Worm (Caenorhabditis elegans) whole organism, young adult: ENCODE results near the gene F07H5.7.
A peak's percentile ranks its signal among the peaks of the same experiment; 100 is the strongest.

ENCODE experiments used
- B0035.1 ChIP-seq: sonication (generic microtip); optimal IDR thresholded peaks from 2 replicates; lab custom pipeline; 2016; ENCODE audit warnings: missing genetic modification characterization, mild to moderate bottlenecking, missing compliant biosample characterization, missing genotype, missing genetic modification reagents
- C17E4.6 ChIP-seq: fragments of 200-800 bp; sonication (Bioruptor generic); IDR thresholded peaks from 2 replicates; pipeline ENCODE4 v1.3.6; 2022; ENCODE audit warnings: missing genetic modification reagents, missing genetic modification characterization, missing compliant biosample characterization
- F10E7.11 ChIP-seq: sonication (generic microtip); optimal IDR thresholded peaks from 2 replicates; lab custom pipeline; 2017; ENCODE audit warnings: mild to moderate bottlenecking, missing genetic modification characterization, moderate library complexity, missing compliant biosample characterization
- F57A8.1 ChIP-seq: fragments of 200-800 bp; sonication (Bioruptor generic); optimal IDR thresholded peaks from 2 replicates; lab custom pipeline; 2018; ENCODE audit warnings: mild to moderate bottlenecking, missing genetic modification characterization, moderate library complexity, missing compliant biosample characterization
- K11D2.4 ChIP-seq: fragments of 200-800 bp; sonication (Bioruptor generic); IDR thresholded peaks from 2 replicates; pipeline ENCODE4 v1.3.6; 2022; ENCODE audit warnings: missing genetic modification reagents, missing genetic modification characterization, missing compliant biosample characterization
- T07F8.4 ChIP-seq: sonication (generic microtip); optimal IDR thresholded peaks from 2 replicates; lab custom pipeline; 2016; ENCODE audit warnings: mild to moderate bottlenecking, missing genetic modification characterization, moderate library complexity, missing compliant biosample characterization
- aptf-2 ChIP-seq: fragments of 200-800 bp; sonication (Bioruptor generic); conservative IDR thresholded peaks from 2 replicates; pipeline ENCODE4 v1.3.6; 2022; ENCODE audit warnings: missing genetic modification reagents, missing genetic modification characterization, missing compliant biosample characterization
- ceh-100 ChIP-seq: fragments of 200-800 bp; sonication (Bioruptor generic); IDR thresholded peaks from 2 replicates; pipeline ENCODE4 v1.3.6; 2022; ENCODE audit warnings: missing genetic modification reagents, missing genetic modification characterization, missing compliant biosample characterization
- ceh-91 ChIP-seq: fragments of 200-800 bp; sonication (Bioruptor generic); IDR thresholded peaks from 2 replicates; pipeline ENCODE4 v1.3.6; 2022; ENCODE audit warnings: missing genetic modification reagents, missing genetic modification characterization, missing compliant biosample characterization
- dpl-1 ChIP-seq: fragments of 150-350 bp; optimal IDR thresholded peaks from 2 replicates; lab custom pipeline; 2014; ENCODE audit warnings: missing biosample characterization, missing genetic modification reagents, missing genetic modification characterization
- efl-1 ChIP-seq: fragments of 150-350 bp; optimal IDR thresholded peaks from 2 replicates; lab custom pipeline; 2014; ENCODE audit warnings: missing biosample characterization, missing genetic modification reagents, missing genetic modification characterization
- hlh-12 ChIP-seq: sonication (generic microtip); optimal IDR thresholded peaks from 2 replicates; lab custom pipeline; 2016; ENCODE audit warnings: missing genetic modification characterization, missing compliant biosample characterization
- hmg-1.2 ChIP-seq: fragments of 200-800 bp; sonication (Bioruptor generic); IDR thresholded peaks from 2 replicates; pipeline ENCODE4 v1.3.6; 2022; ENCODE audit warnings: missing genetic modification reagents, missing genetic modification characterization, missing compliant biosample characterization
- hrde-1 ChIP-seq: sonication (generic microtip); optimal IDR thresholded peaks from 2 replicates; lab custom pipeline; 2016; ENCODE audit warnings: missing genetic modification characterization, mild to moderate bottlenecking, missing compliant biosample characterization, moderate library complexity, missing genotype, missing genetic modification reagents, borderline replicate concordance
- let-607 ChIP-seq, 2 experiments: fragments of 200-800 bp in 1 of 2; sonication (Bioruptor generic) in 1 of 2; sonication (generic microtip) in 1 of 2; optimal IDR thresholded peaks; 2 replicates each; lab custom pipeline; 2016 to 2018; ENCODE audit warnings: mild to moderate bottlenecking in 2 of 2, missing compliant biosample characterization in 2 of 2, missing genetic modification characterization in 2 of 2, moderate library complexity in 2 of 2, missing genotype in 1 of 2
- lin-40 ChIP-seq: sonication (generic microtip); optimal IDR thresholded peaks from 2 replicates; lab custom pipeline; 2016; ENCODE audit warnings: missing genetic modification characterization, mild to moderate bottlenecking, missing compliant biosample characterization, missing genotype, missing genetic modification reagents
- madf-6 ChIP-seq: fragments of 200-800 bp; sonication (Bioruptor generic); IDR thresholded peaks from 2 replicates; pipeline ENCODE4 v1.3.6; 2022; ENCODE audit warnings: missing genetic modification reagents, missing genetic modification characterization, missing compliant biosample characterization
- mel-28 ChIP-seq: sonication (generic microtip); optimal IDR thresholded peaks from 2 replicates; lab custom pipeline; 2016; ENCODE audit warnings: borderline replicate concordance, mild to moderate bottlenecking, missing genetic modification characterization, missing compliant biosample characterization
- mxl-1 ChIP-seq: sonication (generic microtip); optimal IDR thresholded peaks from 2 replicates; lab custom pipeline; 2016; ENCODE audit warnings: missing genetic modification characterization, missing compliant biosample characterization
- nfya-2 ChIP-seq: fragments of 200-800 bp; sonication (Bioruptor generic); IDR thresholded peaks from 2 replicates; pipeline ENCODE4 v1.3.6; 2022; ENCODE audit warnings: missing genetic modification reagents, missing genetic modification characterization, missing compliant biosample characterization
- nhr-80 ChIP-seq: sonication (generic microtip); optimal IDR thresholded peaks from 2 replicates; lab custom pipeline; 2016; ENCODE audit warnings: missing genetic modification characterization, missing compliant biosample characterization
- rec-8 ChIP-seq, 2 experiments: sonication (generic microtip); optimal IDR thresholded peaks; 2 replicates each; lab custom pipeline; 2016; ENCODE audit warnings: mild to moderate bottlenecking in 2 of 2, missing genetic modification characterization in 2 of 2, missing genetic modification reagents in 2 of 2, missing genotype in 2 of 2, missing biosample characterization in 1 of 2, missing compliant biosample characterization in 1 of 2, moderate library complexity in 1 of 2
- sea-2 ChIP-seq: fragments of 200-800 bp; sonication (Bioruptor generic); IDR thresholded peaks from 2 replicates; pipeline ENCODE4 v1.3.6; 2022; ENCODE audit warnings: missing genetic modification characterization, missing compliant biosample characterization
- snpc-1.3 ChIP-seq: sonication (generic microtip); optimal IDR thresholded peaks from 2 replicates; lab custom pipeline; 2017; ENCODE audit warnings: missing genetic modification characterization, mild to moderate bottlenecking, missing compliant biosample characterization, antibody characterized with exemption, moderate library complexity, missing genotype, missing genetic modification reagents; ENCODE audit not compliant: insufficient read depth
- snpc-3.4 ChIP-seq: sonication (generic microtip); optimal IDR thresholded peaks from 2 replicates; lab custom pipeline; 2017; ENCODE audit warnings: missing genetic modification characterization, mild to moderate bottlenecking, missing compliant biosample characterization, antibody characterized with exemption, moderate library complexity, missing genotype, missing genetic modification reagents
- snpc-4 ChIP-seq, 5 experiments: fragments of 150-350 bp in 1 of 5; sonication (generic microtip) in 4 of 5; optimal IDR thresholded peaks; 2 replicates each; lab custom pipeline; 2014 to 2018; ENCODE audit warnings: missing genetic modification characterization in 5 of 5, missing biosample characterization in 3 of 5, antibody characterized with exemption in 2 of 5, mild to moderate bottlenecking in 2 of 5, missing compliant biosample characterization in 2 of 5, missing genotype in 2 of 5, moderate library complexity in 2 of 5, missing genetic modification reagents in 1 of 5
- somi-1 ChIP-seq: fragments of 200-800 bp; sonication (Bioruptor generic); optimal IDR thresholded peaks from 2 replicates; lab custom pipeline; 2018; ENCODE audit warnings: mild to moderate bottlenecking, missing genetic modification characterization, missing compliant biosample characterization
- zfh-2 ChIP-seq: fragments of 200-800 bp; sonication (Bioruptor generic); conservative IDR thresholded peaks from 2 replicates; pipeline ENCODE4 v1.3.6; 2022; ENCODE audit warnings: missing genetic modification reagents, missing genetic modification characterization, missing compliant biosample characterization
- ztf-6 ChIP-seq: fragments of 200-800 bp; sonication (Bioruptor generic); IDR thresholded peaks from 2 replicates; pipeline ENCODE4 v1.3.6; 2022; ENCODE audit warnings: missing genetic modification reagents, missing genetic modification characterization, missing compliant biosample characterization

F07H5.7 gene

ce11 chrII:8832941-8833340 is 39.0 kb upstream of the F07H5.7 start (continued):
- TF ChIP-seq zfh-2 (GFP tag; lab: Robert Waterston, UW): no peak
- TF ChIP-seq, all 124 proteins: peak for 0

- TF ChIP-seq snpc-4 (GFP tag; optimal IDR thresholded peaks at IDR 0.05; lab: Kevin White, UChicago): no peak
- TF ChIP-seq snpc-4 (tag; optimal IDR thresholded peaks at IDR 0.05; lab: Kevin White, UChicago): no peak
- no peak for TF ChIP-seq rec-8 (tag; optimal IDR thresholded peaks at IDR 0.05; lab: Kevin White, UChicago)
- TF ChIP-seq F57A8.1 (GFP tag; lab: Kevin White, UChicago): no peak
- TF ChIP-seq nfya-2: no peak
- TF ChIP-seq efl-1 (GFP tag; lab: Kevin White, UChicago): no peak
- no peak for TF ChIP-seq mel-28 (tag; lab: Kevin White, UChicago)
- TF ChIP-seq C17E4.6 (GFP tag; lab: Robert Waterston, UW): no peak
- no peak for TF ChIP-seq T07F8.4 (tag; lab: Kevin White, UChicago)
These were observed 36.9 kb upstream of the F07H5.7 start for ce11 chrII:8830917-8831316.

ce11 chrII:8829189-8829588 is 35.2 kb upstream of the F07H5.7 start, which contains the start of gene F46C5.2:
Gene F46C5.2 (minus strand): TSS chrII:8829289.
- no peak for TF ChIP-seq hlh-12 (tag; lab: Kevin White, UChicago)
- TF ChIP-seq mxl-1 (tag; lab: Kevin White, UChicago): no peak
- TF ChIP-seq hrde-1: no peak
- no peak for TF ChIP-seq F10E7.11 (tag; lab: Kevin White, UChicago)
- no peak for TF ChIP-seq madf-6 (GFP tag; lab: Robert Waterston, UW)
- no peak for TF ChIP-seq snpc-1.3 (tag; lab: Kevin White, UChicago)
- no peak for TF ChIP-seq T07F8.4 (tag; lab: Kevin White, UChicago)
- TF ChIP-seq nhr-80 (tag; lab: Kevin White, UChicago): no peak

- TF ChIP-seq nhr-80 (tag; lab: Kevin White, UChicago) (no peak), zfh-2 (GFP tag; lab: Robert Waterston, UW) (no peak), B0035.1 (no peak), dpl-1 (GFP tag; lab: Kevin White, UChicago) (no peak), sea-2 (no peak), nfya-2 (no peak), K11D2.4 (GFP tag; lab: Robert Waterston, UW) (no peak), ceh-91 (GFP tag; lab: Robert Waterston, UW) (no peak), aptf-2 (no peak), snpc-3.4 (tag; lab: Kevin White, UChicago) (no peak), let-607 (tag; optimal IDR thresholded peaks at IDR 0.05; lab: Kevin White, UChicago) (no peak)
These were observed 31.8 kb upstream of the F07H5.7 start, which contains the start of gene nas-25 for ce11 chrII:8825769-8826168. Gene nas-25 (plus strand): TSS chrII:8826069.

- TF ChIP-seq lin-40 (tag; lab: Kevin White, UChicago) (peak; percentile 1), ztf-6 (GFP tag; lab: Robert Waterston, UW) (no peak), somi-1 (peak; percentile 19)
- TF ChIP-seq, all 124 proteins: peak for 2
These were observed 28.7 kb upstream of the F07H5.7 start for ce11 chrII:8822711-8823110.

ce11 chrII:8821140-8821595 is 27.2 kb upstream of the F07H5.7 start, which contains the start of gene F46C5.1:
Gene F46C5.1 (minus strand): TSS chrII:8821190.
- TF ChIP-seq hmg-1.2 (peak; percentile 26; the same call in 1 of the 2 replicates), ceh-100 (GFP tag; lab: Robert Waterston, UW) (no peak)
